Worm (Caenorhabditis elegans) whole organism, late embryonic: Measurements from ENCODE around the gene pgph-1.

ENCODE experiments used
- K02D7.2 ChIP-seq: sonication (generic microtip); optimal IDR thresholded peaks from 2 replicates; lab custom pipeline; 2017; ENCODE audit warnings: mild to moderate bottlenecking, missing genetic modification characterization, missing compliant biosample characterization
- K09A11.1 ChIP-seq: sonication (generic microtip); optimal IDR thresholded peaks from 2 replicates; lab custom pipeline; 2017; ENCODE audit warnings: antibody characterized with exemption, mild to moderate bottlenecking, missing genetic modification characterization, missing compliant biosample characterization; ENCODE audit not compliant: insufficient read depth
- ahr-1 ChIP-seq: sonication (generic microtip); optimal IDR thresholded peaks from 2 replicates; lab custom pipeline; 2016; ENCODE audit warnings: missing genetic modification characterization, missing compliant biosample characterization
- ceh-34 ChIP-seq: sonication (generic microtip); optimal IDR thresholded peaks from 2 replicates; lab custom pipeline; 2016; ENCODE audit warnings: mild to moderate bottlenecking, missing genetic modification characterization, missing compliant biosample characterization
- dmd-4 ChIP-seq: sonication (generic microtip); optimal IDR thresholded peaks from 2 replicates; lab custom pipeline; 2016; ENCODE audit warnings: borderline replicate concordance, missing genetic modification characterization, missing compliant biosample characterization
- elt-2 ChIP-seq: sonication (generic microtip); optimal IDR thresholded peaks from 2 replicates; lab custom pipeline; 2016; ENCODE audit warnings: missing genetic modification reagents, missing genetic modification characterization, missing compliant biosample characterization
- fax-1 ChIP-seq: sonication (generic microtip); optimal IDR thresholded peaks from 2 replicates; lab custom pipeline; 2016; ENCODE audit warnings: missing genotype, missing genetic modification characterization, missing compliant biosample characterization
- hlh-6 ChIP-seq: sonication (generic microtip); optimal IDR thresholded peaks from 2 replicates; lab custom pipeline; 2016; ENCODE audit warnings: missing genotype, missing genetic modification characterization, missing compliant biosample characterization
- nfya-1 ChIP-seq: sonication (generic microtip); optimal IDR thresholded peaks from 2 replicates; lab custom pipeline; 2017; ENCODE audit warnings: missing genetic modification characterization, mild to moderate bottlenecking, missing compliant biosample characterization, antibody characterized with exemption, moderate library complexity
- nhr-11 ChIP-seq: fragments of 150-350 bp; optimal IDR thresholded peaks from 2 replicates; lab custom pipeline; 2014; ENCODE audit warnings: missing biosample characterization, missing genetic modification characterization
- pat-9 ChIP-seq: fragments of 200-800 bp; sonication (Bioruptor generic); optimal IDR thresholded peaks from 2 replicates; lab custom pipeline; 2018; ENCODE audit warnings: mild to moderate bottlenecking, missing genetic modification characterization, moderate library complexity, missing compliant biosample characterization
- pqm-1 ChIP-seq: sonication (generic microtip); optimal IDR thresholded peaks from 2 replicates; lab custom pipeline; 2016; ENCODE audit warnings: missing genetic modification characterization, missing compliant biosample characterization

DNA sequence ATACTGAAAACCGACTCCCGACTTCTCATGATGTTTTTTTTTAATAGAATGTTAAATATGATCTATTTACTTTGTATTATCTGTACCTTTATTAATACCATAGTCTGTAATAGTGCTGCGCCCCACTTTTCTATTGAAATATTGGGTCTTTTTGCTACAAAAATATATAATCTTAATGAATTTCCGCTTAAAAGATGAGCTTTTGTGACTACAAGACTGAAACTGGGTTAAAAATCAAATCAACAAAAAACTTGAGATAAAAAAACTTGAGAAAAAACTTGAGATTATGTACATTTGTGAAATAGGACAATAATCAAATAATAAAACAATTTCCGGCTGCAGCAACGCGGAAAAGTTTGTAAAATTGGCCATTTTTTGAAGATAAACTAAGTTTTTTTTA is 22.5 kb downstream of the pgph-1 start, which contains the start of gene K09H11.15:
- TF ChIP-seq ahr-1 (tag; lab: Kevin White, UChicago) (no peak), fax-1 (tag; lab: Kevin White, UChicago) (no peak), pat-9 (tag; lab: Kevin White, UChicago) (no peak), nhr-11 (tag; lab: Kevin White, UChicago) (no peak), dmd-4 (no peak), elt-2 (tag; lab: Kevin White, UChicago) (no peak), nfya-1 (tag; lab: Kevin White, UChicago) (no peak), K09A11.1 (tag; lab: Kevin White, UChicago) (no peak), ceh-34 (tag; lab: Kevin White, UChicago) (no peak), hlh-6 (tag; lab: Kevin White, UChicago) (no peak), pqm-1 (no peak), K02D7.2 (tag; lab: Kevin White, UChicago) (no peak)
